Fruit fly (Drosophila melanogaster) Kc167 (cell line): Measurements from ENCODE around the gene Dtwd2.

Source experiments
- Sin3A ChIP-seq: fragments of >200 bp; optimal IDR thresholded peaks from 2 replicates; lab custom pipeline; 2018; ENCODE audit warnings: missing external identifiers
- h ChIP-seq: fragments of >200 bp; optimal IDR thresholded peaks from 3 replicates; lab custom pipeline; 2018; ENCODE audit warnings: missing external identifiers
- insv ChIP-seq: fragments of >200 bp; optimal IDR thresholded peaks from 3 replicates; lab custom pipeline; 2018; ENCODE audit warnings: missing external identifiers
- psq ChIP-seq: fragments of >200 bp; optimal IDR thresholded peaks from 2 replicates; lab custom pipeline; 2017; ENCODE audit warnings: missing external identifiers
- ttk ChIP-seq: sonication (Bioruptor generic); optimal IDR thresholded peaks from 2 replicates; lab custom pipeline; 2017; ENCODE audit warnings: missing external identifiers

dm6 chr3R:7276782-7277181 is 27.2 kb downstream of the Dtwd2 start:
- no peak for TF ChIP-seq Sin3A (lab: Kevin White, UChicago)
- TF ChIP-seq h (lab: Kevin White, UChicago), result no peak
- TF ChIP-seq ttk (lab: Kevin White, UChicago), result no peak
- no peak for TF ChIP-seq insv
- TF ChIP-seq psq (lab: Kevin White, UChicago), result no peak
